Fruit fly (Drosophila melanogaster) whole organism, embryonic: ENCODE results near the gene CG4115.
A peak's percentile ranks its signal among the peaks of the same experiment; 100 is the strongest.

Source experiments
- Atf-2 ChIP-seq: fragments of 200-800 bp; sonication (Bioruptor generic); optimal IDR thresholded peaks from 2 replicates; lab custom pipeline; 2016; ENCODE audit warnings: missing biosample characterization, missing genetic modification characterization
- Bgb ChIP-seq: fragments of 200-800 bp; sonication (Bioruptor generic); IDR thresholded peaks from 2 replicates; pipeline ENCODE4 v1.3.6; 2022; ENCODE audit warnings: missing biosample characterization, missing genetic modification characterization; ENCODE audit not compliant: partially characterized antibody
- CG10274 ChIP-seq: fragments of 200-800 bp; sonication (Bioruptor generic); optimal IDR thresholded peaks from 3 replicates; lab custom pipeline; 2017; ENCODE audit warnings: missing biosample characterization, mild to moderate bottlenecking, missing genetic modification characterization
- CG10366 ChIP-seq: fragments of 200-800 bp; sonication (Bioruptor generic); IDR thresholded peaks from 2 replicates; pipeline ENCODE4 v1.3.6; 2022; ENCODE audit warnings: missing biosample characterization, missing genetic modification characterization
- CG10462 ChIP-seq: fragments of 200-800 bp; sonication (Bioruptor generic); optimal IDR thresholded peaks from 2 replicates; lab custom pipeline; 2016; ENCODE audit warnings: missing biosample characterization, missing genetic modification characterization
- CG10654 ChIP-seq: fragments of 200-800 bp; sonication (Bioruptor generic); optimal IDR thresholded peaks from 2 replicates; lab custom pipeline; 2016; ENCODE audit warnings: missing biosample characterization, missing genetic modification characterization
- CG11247 ChIP-seq: fragments of 200-800 bp; sonication (Bioruptor generic); IDR thresholded peaks from 2 replicates; pipeline ENCODE4 v1.3.6; 2022; ENCODE audit warnings: missing biosample characterization, missing genetic modification characterization
- CG12155 ChIP-seq: fragments of 200-800 bp; sonication (Bioruptor generic); optimal IDR thresholded peaks from 3 replicates; lab custom pipeline; 2016; ENCODE audit warnings: missing biosample characterization, missing genetic modification characterization
- CG13894 ChIP-seq: fragments of 200-800 bp; sonication (Bioruptor generic); optimal IDR thresholded peaks from 3 replicates; lab custom pipeline; 2018; ENCODE audit warnings: missing biosample characterization, mild to moderate bottlenecking, missing genetic modification characterization, moderate library complexity
- CG14441 ChIP-seq: fragments of 200-800 bp; sonication (Bioruptor generic); IDR thresholded peaks from 2 replicates; pipeline ENCODE4 v1.3.6; 2022; ENCODE audit warnings: missing biosample characterization, missing genetic modification characterization
- CG18476 ChIP-seq: fragments of 200-800 bp; sonication (Bioruptor generic); optimal IDR thresholded peaks from 2 replicates; lab custom pipeline; 2016; ENCODE audit warnings: missing biosample characterization, mild to moderate bottlenecking, missing genetic modification characterization
- CG2120 ChIP-seq: fragments of 200-800 bp; sonication (Bioruptor generic); optimal IDR thresholded peaks from 3 replicates; lab custom pipeline; 2016; ENCODE audit warnings: missing biosample characterization, missing genetic modification characterization
- CG2199 ChIP-seq: fragments of 200-800 bp; sonication (Bioruptor generic); IDR thresholded peaks from 3 replicates; pipeline ENCODE4 v1.3.6; 2022; ENCODE audit warnings: missing biosample characterization, missing genetic modification characterization
- CG31388 ChIP-seq: fragments of 200-800 bp; sonication (Bioruptor generic); optimal IDR thresholded peaks from 2 replicates; lab custom pipeline; 2016; ENCODE audit warnings: missing biosample characterization, missing genetic modification characterization
- CG3847 ChIP-seq: fragments of 200-800 bp; sonication (Bioruptor generic); IDR thresholded peaks from 2 replicates; pipeline ENCODE4 v1.3.6; 2022; ENCODE audit warnings: missing biosample characterization, missing genetic modification characterization
- CG4707 ChIP-seq: fragments of 200-800 bp; sonication (Bioruptor generic); optimal IDR thresholded peaks from 2 replicates; lab custom pipeline; 2018; ENCODE audit warnings: missing biosample characterization, mild to moderate bottlenecking, missing genetic modification characterization, moderate library complexity
- CG6272 ChIP-seq: fragments of 200-800 bp; sonication (Bioruptor generic); IDR thresholded peaks from 2 replicates; pipeline ENCODE4 v1.3.6; 2022; ENCODE audit warnings: missing biosample characterization, missing genetic modification characterization
- CG7745 ChIP-seq: fragments of 200-800 bp; sonication (Bioruptor generic); optimal IDR thresholded peaks from 2 replicates; lab custom pipeline; 2018; ENCODE audit warnings: missing biosample characterization, mild to moderate bottlenecking, missing genetic modification characterization, moderate library complexity
- CG8478 ChIP-seq: fragments of >200 bp; optimal IDR thresholded peaks from 2 replicates; lab custom pipeline; 2018
- CG9932 ChIP-seq: fragments of 200-800 bp; sonication (Bioruptor generic); IDR thresholded peaks from 2 replicates; pipeline ENCODE4 v1.3.6; 2022; ENCODE audit warnings: missing biosample characterization, missing genetic modification characterization
- D ChIP-seq, 2 experiments: fragments of 200-800 bp in 1 of 2; fragments of >200 bp in 1 of 2; sonication (Bioruptor generic) in 1 of 2; optimal IDR thresholded peaks; 2 replicates in 1 of 2; 3 replicates in 1 of 2; lab custom pipeline; 2017; ENCODE audit warnings: mild to moderate bottlenecking in 1 of 2, missing biosample characterization in 1 of 2, missing genetic modification characterization in 1 of 2, missing genetic modification reagents in 1 of 2
- Doc2 ChIP-seq: fragments of 200-800 bp; sonication (Bioruptor generic); IDR thresholded peaks from 2 replicates; pipeline ENCODE4 v1.3.6; 2022; ENCODE audit warnings: missing biosample characterization, missing genetic modification characterization
- E2f2 ChIP-seq: fragments of 200-800 bp; sonication (Bioruptor generic); IDR thresholded peaks from 2 replicates; pipeline ENCODE4 v1.3.6; 2022; ENCODE audit warnings: missing biosample characterization, missing genetic modification characterization
- GATAe ChIP-seq: fragments of 200-800 bp; sonication (Bioruptor generic); conservative IDR thresholded peaks from 2 replicates; pipeline ENCODE4 v1.3.6; 2022; ENCODE audit warnings: missing biosample characterization, missing genetic modification characterization
- HLHmδ ChIP-seq: fragments of 200-800 bp; sonication (Bioruptor generic); optimal IDR thresholded peaks from 2 replicates; lab custom pipeline; 2018; ENCODE audit warnings: missing biosample characterization, mild to moderate bottlenecking, missing genetic modification characterization, moderate library complexity
- Hand ChIP-seq: fragments of 200-800 bp; sonication (Bioruptor generic); optimal IDR thresholded peaks from 2 replicates; lab custom pipeline; 2017; ENCODE audit warnings: mild to moderate bottlenecking, missing biosample characterization, missing genetic modification reagents, missing genetic modification characterization
- MESR4 ChIP-seq: fragments of 200-800 bp; sonication (Bioruptor generic); optimal IDR thresholded peaks from 2 replicates; lab custom pipeline; 2018; ENCODE audit warnings: missing biosample characterization, mild to moderate bottlenecking, missing genetic modification characterization, moderate library complexity
- Mad ChIP-seq: fragments of 200-800 bp; sonication (Bioruptor generic); optimal IDR thresholded peaks from 2 replicates; lab custom pipeline; 2016; ENCODE audit warnings: missing biosample characterization, missing genetic modification characterization
- NK7.1 ChIP-seq: fragments of 200-800 bp; sonication (Bioruptor generic); optimal IDR thresholded peaks from 3 replicates; lab custom pipeline; 2016; ENCODE audit warnings: missing biosample characterization, missing genetic modification characterization
- Side ChIP-seq: fragments of 200-800 bp; sonication (Bioruptor generic); optimal IDR thresholded peaks from 2 replicates; lab custom pipeline; 2016; ENCODE audit warnings: missing biosample characterization, missing genetic modification characterization
- TFAM ChIP-seq: fragments of 200-800 bp; sonication (Bioruptor generic); optimal IDR thresholded peaks from 2 replicates; lab custom pipeline; 2017; ENCODE audit warnings: missing biosample characterization, missing genetic modification characterization, inconsistent platforms
- YL-1 ChIP-seq: fragments of 200-800 bp; sonication (Bioruptor generic); optimal IDR thresholded peaks from 3 replicates; lab custom pipeline; 2017; ENCODE audit warnings: missing biosample characterization, mild to moderate bottlenecking, missing genetic modification characterization
- ab ChIP-seq: fragments of 200-800 bp; sonication (Bioruptor generic); optimal IDR thresholded peaks from 2 replicates; lab custom pipeline; 2016; ENCODE audit warnings: missing biosample characterization, missing genetic modification characterization
- ap ChIP-seq: fragments of 200-800 bp; sonication (Bioruptor generic); IDR thresholded peaks from 2 replicates; pipeline ENCODE4 v1.3.6; 2022; ENCODE audit warnings: missing biosample characterization, missing genetic modification characterization
- ase ChIP-seq: fragments of 200-800 bp; sonication (Bioruptor generic); IDR thresholded peaks from 3 replicates; pipeline ENCODE4 v1.3.6; 2022; ENCODE audit warnings: missing biosample characterization, missing genetic modification characterization
- bcd ChIP-seq: fragments of 200-800 bp; sonication (Bioruptor generic); optimal IDR thresholded peaks from 2 replicates; lab custom pipeline; 2017; ENCODE audit warnings: missing biosample characterization, mild to moderate bottlenecking, missing genetic modification characterization
- disco-r ChIP-seq: fragments of 200-800 bp; sonication (Bioruptor generic); optimal IDR thresholded peaks from 2 replicates; lab custom pipeline; 2016; ENCODE audit warnings: missing biosample characterization, missing genetic modification characterization
- dysf ChIP-seq: fragments of 200-800 bp; sonication (Bioruptor generic); IDR thresholded peaks from 3 replicates; pipeline ENCODE4 v1.3.6; 2022; ENCODE audit warnings: missing biosample characterization, missing genetic modification characterization
- fd102C ChIP-seq: fragments of 200-800 bp; sonication (Bioruptor generic); optimal IDR thresholded peaks from 2 replicates; lab custom pipeline; 2018; ENCODE audit warnings: missing biosample characterization, mild to moderate bottlenecking, missing genetic modification characterization, moderate library complexity
- grn ChIP-seq: fragments of 200-800 bp; sonication (Bioruptor generic); optimal IDR thresholded peaks from 3 replicates; lab custom pipeline; 2017; ENCODE audit warnings: missing biosample characterization, missing genetic modification characterization
- jigr1 ChIP-seq: fragments of 200-800 bp; sonication (Bioruptor generic); IDR thresholded peaks from 3 replicates; pipeline ENCODE4 v1.3.6; 2022; ENCODE audit warnings: missing biosample characterization, missing genetic modification characterization
- lola ChIP-seq, 3 experiments: fragments of >200 bp in 2 of 3; fragments of 200-800 bp in 1 of 3; sonication (Bioruptor generic) in 1 of 3; optimal IDR thresholded peaks; 2 replicates each; lab custom pipeline; 2017 to 2019; ENCODE audit warnings: missing biosample characterization in 3 of 3, missing genetic modification characterization in 3 of 3, mild to moderate bottlenecking in 1 of 3, moderate library complexity in 1 of 3
- nerfin-1 ChIP-seq: fragments of 200-800 bp; sonication (Bioruptor generic); optimal IDR thresholded peaks from 3 replicates; lab custom pipeline; 2019; ENCODE audit warnings: missing biosample characterization, mild to moderate bottlenecking, missing genetic modification characterization, moderate library complexity
- odd ChIP-seq: fragments of 200-800 bp; sonication (Bioruptor generic); optimal IDR thresholded peaks from 2 replicates; lab custom pipeline; 2017; ENCODE audit warnings: missing biosample characterization, mild to moderate bottlenecking, missing genetic modification characterization
- pum ChIP-seq: fragments of 200-800 bp; sonication (Bioruptor generic); optimal IDR thresholded peaks from 2 replicates; lab custom pipeline; 2016; ENCODE audit warnings: missing biosample characterization, missing genetic modification characterization
- ranshi ChIP-seq: fragments of 200-800 bp; sonication (Bioruptor generic); IDR thresholded peaks from 2 replicates; pipeline ENCODE4 v1.3.6; 2022; ENCODE audit warnings: missing biosample characterization, missing genetic modification characterization
- sens-2 ChIP-seq: fragments of 200-800 bp; sonication (Bioruptor generic); IDR thresholded peaks from 2 replicates; pipeline ENCODE4 v1.3.6; 2022; ENCODE audit warnings: missing biosample characterization, missing genetic modification characterization
- sisA ChIP-seq: fragments of 200-800 bp; sonication (Bioruptor generic); IDR thresholded peaks from 2 replicates; pipeline ENCODE4 v1.3.6; 2022; ENCODE audit warnings: missing biosample characterization, missing genetic modification characterization
- slou ChIP-seq: fragments of 200-800 bp; sonication (Bioruptor generic); optimal IDR thresholded peaks from 3 replicates; lab custom pipeline; 2016; ENCODE audit warnings: missing biosample characterization, missing genetic modification characterization
- tin ChIP-seq: fragments of 200-800 bp; sonication (Bioruptor generic); optimal IDR thresholded peaks from 3 replicates; lab custom pipeline; 2016; ENCODE audit warnings: missing biosample characterization, missing genetic modification characterization
- trem ChIP-seq: fragments of 200-800 bp; optimal IDR thresholded peaks from 3 replicates; lab custom pipeline; 2019; ENCODE audit warnings: missing biosample characterization, mild to moderate bottlenecking, missing genetic modification characterization, moderate library complexity
- yki ChIP-seq: fragments of >200 bp; optimal IDR thresholded peaks from 3 replicates; lab custom pipeline; 2018

CG4115 gene

DNA sequence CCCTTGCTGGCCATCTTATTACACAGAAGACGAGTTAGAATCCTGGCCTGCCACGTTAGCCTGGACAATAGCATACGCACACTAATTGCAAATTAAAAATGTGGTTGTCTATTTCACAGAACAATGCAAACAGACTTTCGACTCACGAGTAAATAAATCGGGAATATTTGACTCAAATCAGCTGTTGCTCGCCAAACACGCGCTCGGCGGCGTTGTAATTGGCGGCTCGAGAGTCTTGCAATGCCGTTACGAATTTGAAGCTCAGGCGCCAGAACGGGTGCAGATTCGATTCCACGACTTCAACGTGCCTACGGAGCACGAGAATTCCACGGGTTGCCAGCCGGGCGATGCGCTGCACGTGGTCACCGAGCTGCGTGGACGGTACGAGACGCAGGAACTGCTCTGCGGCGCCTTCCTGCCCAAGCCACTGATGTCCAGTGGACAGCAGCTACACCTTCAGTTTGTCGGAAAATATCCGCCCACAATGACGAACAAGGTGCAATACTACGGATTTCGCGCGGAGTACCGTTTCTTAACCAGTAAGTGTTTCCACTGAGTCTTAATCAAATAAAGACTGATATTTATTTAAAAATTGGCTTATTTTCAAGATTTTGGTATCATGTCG, 42.0 kb downstream of the CG4115 start, which contains the start of gene DNAlig3 (continued):
- TF ChIP-seq odd (GFP tag; lab: Kevin White, UChicago) (no peak), CG10462 (GFP tag; lab: Kevin White, UChicago) (no peak), HLHmδ (peak; percentile 65), trem (tag; lab: Kevin White, UChicago) (peak; percentile 23), disco-r (no peak), pum (no peak), CG2120 (GFP tag; lab: Kevin White, UChicago) (no peak), Bgb (GFP tag; lab: Robert Waterston, UW) (peak; percentile 33; the same call in 1 of the 2 replicates), Doc2 (GFP tag; lab: Robert Waterston, UW) (no peak), bcd (no peak), sens-2 (GFP tag; lab: Robert Waterston, UW) (no peak), CG10274 (GFP tag; lab: Kevin White, UChicago) (no peak), Mad (GFP tag; lab: Kevin White, UChicago) (no peak), NK7.1 (no peak), ase (GFP tag; lab: Robert Waterston, UW) (no peak), Side (GFP tag; lab: Kevin White, UChicago) (no peak), CG4707 (GFP tag; lab: Kevin White, UChicago) (no peak), YL-1 (GFP tag; lab: Kevin White, UChicago) (no peak), nerfin-1 (no peak), grn (GFP tag; lab: Kevin White, UChicago) (no peak), MESR4 (GFP tag; lab: Kevin White, UChicago) (peak; percentile 23), ab (no peak), CG2199 (GFP tag; lab: Robert Waterston, UW) (no peak), CG9932 (GFP tag; lab: Robert Waterston, UW) (no peak), ranshi (GFP tag; lab: Robert Waterston, UW) (no peak), tin (GFP tag; lab: Kevin White, UChicago) (no peak), slou (no peak), CG6272 (GFP tag; lab: Robert Waterston, UW) (no peak), CG8478 (lab: Kevin White, UChicago) (no peak), CG18476 (GFP tag; lab: Kevin White, UChicago) (no peak), CG14441 (GFP tag; lab: Robert Waterston, UW) (no peak), CG10654 (GFP tag; lab: Kevin White, UChicago) (no peak), lola (GFP tag; optimal IDR thresholded peaks at IDR 0.05; lab: Kevin White, UChicago) (no peak), CG7745 (tag; lab: Kevin White, UChicago) (no peak), TFAM (GFP tag; lab: Kevin White, UChicago) (no peak), CG10366 (no peak), fd102C (GFP tag; lab: Kevin White, UChicago) (no peak), CG31388 (GFP tag; lab: Kevin White, UChicago) (no peak), CG12155 (no peak), CG3847 (GFP tag; lab: Robert Waterston, UW) (no peak), jigr1 (GFP tag; lab: Robert Waterston, UW) (no peak), ap (GFP tag; lab: Robert Waterston, UW) (no peak), Atf-2 (GFP tag; lab: Kevin White, UChicago) (no peak), sisA (GFP tag; lab: Robert Waterston, UW) (no peak), E2f2 (GFP tag; lab: Robert Waterston, UW) (peak; percentile 89), GATAe (GFP tag; lab: Robert Waterston, UW) (no peak), CG13894 (tag; lab: Kevin White, UChicago) (no peak), yki (no peak), CG11247 (no peak), Hand (GFP tag; lab: Kevin White, UChicago) (no peak), dysf (GFP tag; lab: Robert Waterston, UW) (no peak), D (optimal IDR thresholded peaks at IDR 0.05; lab: Kevin White, UChicago) (no peak), D (GFP tag; optimal IDR thresholded peaks at IDR 0.05; lab: Kevin White, UChicago) (no peak)
